Worm (Caenorhabditis elegans): Measurements from ENCODE around the gene sru-8.

The sru-8 gene

DNA sequence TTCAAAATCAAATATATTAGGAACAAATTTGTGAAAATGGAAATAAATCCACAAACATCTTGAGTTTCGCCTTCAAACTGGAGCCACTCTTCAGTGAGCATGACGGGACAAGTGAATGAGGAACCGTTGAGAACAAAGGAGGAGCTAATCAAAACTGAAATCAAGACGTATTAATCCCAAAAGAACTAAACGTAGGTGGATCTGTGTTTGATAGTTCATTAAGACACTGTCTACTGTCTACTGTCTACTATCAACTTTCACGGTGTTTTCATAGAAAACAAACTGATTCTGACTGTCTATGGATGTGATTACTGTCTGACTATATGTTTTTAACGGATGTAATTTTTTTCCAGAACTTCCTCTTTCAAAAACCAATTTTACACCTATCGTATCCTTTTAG is 21.9 kb upstream of the sru-8 start, which contains the start of gene str-193:
Gene str-193, minus strand, starts transcription at position 101 of the 400 bp plus-strand sequence.
- TF ChIP-seq ces-1 (GFP tag; optimal IDR thresholded peaks at IDR 0.05): no peak
- TF ChIP-seq lin-14 (GFP tag; optimal IDR thresholded peaks at IDR 0.05): no peak
- no peak for TF ChIP-seq nhr-47 (tag; optimal IDR thresholded peaks at IDR 0.05)
- no peak for TF ChIP-seq unc-86 (tag; optimal IDR thresholded peaks at IDR 0.05)
- TF ChIP-seq nhr-90 (tag; optimal IDR thresholded peaks at IDR 0.05; ENCODE audit: poor library complexity): no peak
- no peak for TF ChIP-seq sox-4 (tag; optimal IDR thresholded peaks at IDR 0.05)
- TF ChIP-seq efl-3 (GFP tag; optimal IDR thresholded peaks at IDR 0.05): no peak

- TF ChIP-seq unc-98 (GFP tag; IDR thresholded peaks at IDR 0.05) (no peak), lsy-2 (tag; optimal IDR thresholded peaks at IDR 0.05) (no peak), ztf-11 (tag; optimal IDR thresholded peaks at IDR 0.05) (no peak), ceh-82 (tag; optimal IDR thresholded peaks at IDR 0.05) (no peak), pag-3 (tag; optimal IDR thresholded peaks at IDR 0.05; ENCODE audit: borderline replicate concordance, insufficient read depth) (no peak), irx-1 (tag; optimal IDR thresholded peaks at IDR 0.05) (no peak), nhr-11 (tag; optimal IDR thresholded peaks at IDR 0.05) (no peak), C34B4.2 (tag; optimal IDR thresholded peaks at IDR 0.05) (no peak), unc-130 (tag; optimal IDR thresholded peaks at IDR 0.05) (no peak), lin-39 (tag; optimal IDR thresholded peaks at IDR 0.05) (no peak), rnt-1 (tag; optimal IDR thresholded peaks at IDR 0.05) (no peak), ces-1 (GFP tag; optimal IDR thresholded peaks at IDR 0.05) (no peak), pax-3 (tag; optimal IDR thresholded peaks at IDR 0.05) (no peak), lir-3 (tag; optimal IDR thresholded peaks at IDR 0.05; ENCODE audit: poor library complexity) (no peak), unc-30 (tag; optimal IDR thresholded peaks at IDR 0.05) (no peak), C16A3.4 (tag; optimal IDR thresholded peaks at IDR 0.05) (no peak), unc-62 (GFP tag; optimal IDR thresholded peaks at IDR 0.05) (no peak), nhr-12 (tag; optimal IDR thresholded peaks at IDR 0.05) (no peak), fkh-4 (tag; optimal IDR thresholded peaks at IDR 0.05; ENCODE audit: borderline replicate concordance) (no peak)
Observed at ce11 chrV:9824149-9824548, 19.5 kb upstream of the sru-8 start, which contains the start of gene str-2. Gene str-2, minus strand, starts transcription at chrV:9824249.

DNA sequence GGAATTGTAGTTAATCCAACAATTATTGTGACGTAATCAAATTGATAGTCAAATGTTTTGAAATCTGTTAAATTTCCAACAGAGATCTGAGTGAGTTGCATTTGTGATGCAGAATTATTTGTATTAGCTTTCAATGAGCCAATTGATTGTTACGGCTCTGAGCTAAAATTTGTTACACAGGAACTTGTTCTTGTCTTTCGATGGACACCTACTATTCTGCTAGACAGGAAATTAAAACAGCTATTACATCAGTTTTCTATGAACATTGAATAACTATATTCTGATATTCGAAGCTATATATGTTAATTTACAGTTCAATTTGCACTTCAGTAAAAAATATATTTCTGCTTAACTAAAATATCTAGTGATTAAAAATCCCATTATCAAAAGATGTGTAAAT is 9.8 kb upstream of the sru-8 start, which contains the start of gene sru-40:
Gene sru-40, minus strand, starts transcription at position 101 of the 400 bp plus-strand sequence.
- no peak for TF ChIP-seq Y116A8C.19 (tag; optimal IDR thresholded peaks at IDR 0.05; ENCODE audit: borderline replicate concordance)

DNA sequence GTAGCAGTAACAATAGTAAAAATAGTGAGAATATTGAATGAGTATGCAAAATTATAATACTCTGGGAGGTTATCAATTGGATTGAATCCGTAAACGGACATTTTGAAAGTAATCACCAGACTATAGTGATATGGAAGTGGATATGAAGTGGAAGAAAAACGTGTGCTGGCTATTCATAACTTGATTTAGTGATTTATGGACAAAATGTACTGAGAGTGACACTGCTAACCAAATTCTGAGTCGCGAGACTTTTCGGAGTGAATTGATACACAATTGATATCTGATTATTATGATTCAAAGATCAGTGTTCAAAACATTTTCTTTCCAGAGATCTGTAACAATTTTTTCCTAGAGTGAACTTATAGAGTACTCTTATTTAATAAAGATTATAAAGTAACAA is 7.7 kb upstream of the sru-8 start, which contains the start of gene sru-38:
Gene sru-38, minus strand, starts transcription at position 101 of the 400 bp plus-strand sequence.
- no peak for TF ChIP-seq elt-3 (tag; optimal IDR thresholded peaks at IDR 0.05)
- TF ChIP-seq aha-1 (tag; optimal IDR thresholded peaks at IDR 0.05): no peak
- TF ChIP-seq grh-1 (GFP tag; IDR thresholded peaks at IDR 0.05): no peak
- no peak for TF ChIP-seq unc-30 (tag; optimal IDR thresholded peaks at IDR 0.05)
- TF ChIP-seq fkh-8 (tag; optimal IDR thresholded peaks at IDR 0.05): no peak
- no peak for TF ChIP-seq nhr-90 (tag; optimal IDR thresholded peaks at IDR 0.05; ENCODE audit: poor library complexity)
- no peak for TF ChIP-seq unc-86 (tag; optimal IDR thresholded peaks at IDR 0.05)
- no peak for TF ChIP-seq lsy-2 (tag; optimal IDR thresholded peaks at IDR 0.05)
- TF ChIP-seq isw-1 (GFP tag; IDR thresholded peaks at IDR 0.05): no peak
- no peak for TF ChIP-seq unc-130 (tag; optimal IDR thresholded peaks at IDR 0.05)
- no peak for TF ChIP-seq vab-15 (tag; optimal IDR thresholded peaks at IDR 0.05)
- no peak for TF ChIP-seq nhr-11 (tag; optimal IDR thresholded peaks at IDR 0.05)
- no peak for TF ChIP-seq ama-1 (optimal IDR thresholded peaks at IDR 0.05)
- TF ChIP-seq ets-5 (GFP tag; IDR thresholded peaks at IDR 0.05): no peak

ce11 chrV:9837679-9838078 is 6.0 kb upstream of the sru-8 start, which contains the start of gene srsx-21:
Gene srsx-21, plus strand, starts transcription at chrV:9837979.
- TF ChIP-seq lin-39 (tag; optimal IDR thresholded peaks at IDR 0.05) (no peak), unc-98 (GFP tag; IDR thresholded peaks at IDR 0.05) (no peak), nhr-12 (tag; optimal IDR thresholded peaks at IDR 0.05) (no peak), lin-14 (GFP tag; optimal IDR thresholded peaks at IDR 0.05) (no peak)
